Worm (Caenorhabditis elegans) whole organism, L4/young adult: ENCODE results near the gene W09G12.10.

ENCODE experiments used
- W03F9.2 ChIP-seq: fragments of 150-350 bp; optimal IDR thresholded peaks from 2 replicates; lab custom pipeline; 2014; ENCODE audit warnings: missing biosample characterization, missing genetic modification characterization
- dao-5 ChIP-seq: sonication (generic microtip); optimal IDR thresholded peaks from 2 replicates; lab custom pipeline; 2016; ENCODE audit warnings: missing genotype, missing genetic modification characterization, moderate library complexity, missing compliant biosample characterization
- him-1 ChIP-seq: sonication (generic microtip); optimal IDR thresholded peaks from 2 replicates; lab custom pipeline; 2016; ENCODE audit warnings: missing genotype, missing genetic modification reagents, missing genetic modification characterization, missing compliant biosample characterization

- no peak for TF ChIP-seq him-1 (tag; lab: Kevin White, UChicago)
- no peak for TF ChIP-seq W03F9.2 (tag; lab: Kevin White, UChicago)
- no peak for TF ChIP-seq dao-5
Observed at ce11 chrIV:1170408-1170807, 50.7 kb downstream of the W09G12.10 start, which contains the start of gene cec-2.
